In genomic region chr3R:27212979-27213580, dm6 we compare ENCODE assay signal across 2 fruit fly cellular contexts.
TF ChIP-seq lines count a peak whose summit lies in the region.

No protein-coding gene starts in this region.

- TF ChIP-seq CTCF in whole organism, embryonic (GFP tag; optimal IDR thresholded peaks at IDR 0.05; lab: Kevin White, UChicago): no peak

TF ChIP-seq in whole organism, embryonic, 481 proteins besides CTCF, POLR2A, EP300 and RAD21:
- TF ChIP-seq abd-A (tag; optimal IDR thresholded peaks at IDR 0.05; lab: Kevin White, UChicago) (peak; percentile 96), CG18011 (GFP tag; optimal IDR thresholded peaks at IDR 0.05; lab: Kevin White, UChicago) (no peak), wek (GFP tag; optimal IDR thresholded peaks at IDR 0.05; lab: Kevin White, UChicago) (no peak), CG2129 (GFP tag; IDR thresholded peaks at IDR 0.05; lab: Robert Waterston, UW; ENCODE audit: partially characterized antibody) (no peak), CG3726 (GFP tag; IDR thresholded peaks at IDR 0.05; lab: Robert Waterston, UW) (0 out of 3 replicates have a peak, but pooled peaks have one; percentile 23), salm (tag; optimal IDR thresholded peaks at IDR 0.05; lab: Kevin White, UChicago) (no peak), nom (GFP tag; optimal IDR thresholded peaks at IDR 0.05; lab: Kevin White, UChicago) (no peak), gro (GFP tag; optimal IDR thresholded peaks at IDR 0.05; lab: Kevin White, UChicago) (peak; percentile 28), CG4707 (GFP tag; optimal IDR thresholded peaks at IDR 0.05; lab: Kevin White, UChicago) (no peak), chinmo (GFP tag; IDR thresholded peaks at IDR 0.05; lab: Robert Waterston, UW; ENCODE audit: partially characterized antibody) (0 out of 4 replicates have a peak, but pooled peaks have one; percentile 62), ems (GFP tag; optimal IDR thresholded peaks at IDR 0.05; lab: Kevin White, UChicago) (no peak), p53 (GFP tag; optimal IDR thresholded peaks at IDR 0.05; lab: Kevin White, UChicago) (no peak), ro (GFP tag; IDR thresholded peaks at IDR 0.05; lab: Robert Waterston, UW) (no peak), CG4730 (GFP tag; IDR thresholded peaks at IDR 0.05; lab: Robert Waterston, UW) (no peak), Ssrp (tag; optimal IDR thresholded peaks at IDR 0.05; lab: Kevin White, UChicago) (no peak), CG17361 (GFP tag; IDR thresholded peaks at IDR 0.05; lab: Robert Waterston, UW) (no peak), CG11560 (tag; IDR thresholded peaks at IDR 0.05; lab: Robert Waterston, UW) (no peak), ewg (GFP tag; optimal IDR thresholded peaks at IDR 0.05; lab: Kevin White, UChicago) (no peak), CG17385 (GFP tag; optimal IDR thresholded peaks at IDR 0.05; lab: Kevin White, UChicago) (no peak), CG5180 (GFP tag; optimal IDR thresholded peaks at IDR 0.05; lab: Kevin White, UChicago) (no peak), Mrtf (GFP tag; IDR thresholded peaks at IDR 0.05; lab: Robert Waterston, UW) (no peak), ara (GFP tag; IDR thresholded peaks at IDR 0.05; lab: Robert Waterston, UW) (no peak), CG8089 (GFP tag; optimal IDR thresholded peaks at IDR 0.05; lab: Kevin White, UChicago) (no peak), vvl (GFP tag; IDR thresholded peaks at IDR 0.05; lab: Robert Waterston, UW) (peak; percentile 63), CG12219 (GFP tag; optimal IDR thresholded peaks at IDR 0.05; lab: Kevin White, UChicago) (no peak)

TF ChIP-seq in whole organism, pupa, 21 proteins besides CTCF, POLR2A, EP300 and RAD21:
- TF ChIP-seq EcR (GFP tag; optimal IDR thresholded peaks at IDR 0.05; lab: Kevin White, UChicago) (no peak), fd96Ca (GFP tag; IDR thresholded peaks at IDR 0.05; lab: Robert Waterston, UW) (0 out of 3 replicates have a peak, but pooled peaks have one; percentile 18), CG13204 (GFP tag; optimal IDR thresholded peaks at IDR 0.05; lab: Kevin White, UChicago) (no peak)
TF ChIP-seq in whole organism, pupa: peak in this region for 1.
